Worm (Caenorhabditis elegans) whole organism, late embryonic: ENCODE measurements around the gene Y19D2B.1.
A peak's percentile ranks its signal among the peaks of the same experiment; 100 is the strongest.

Experiments
- C38D4.7 ChIP-seq: fragments of 200-800 bp; sonication (Bioruptor generic); optimal IDR thresholded peaks from 2 replicates; lab custom pipeline; 2018; ENCODE audit warnings: mild to moderate bottlenecking, missing genetic modification characterization, moderate library complexity, missing compliant biosample characterization
- K02D7.2 ChIP-seq: sonication (generic microtip); optimal IDR thresholded peaks from 2 replicates; lab custom pipeline; 2017; ENCODE audit warnings: mild to moderate bottlenecking, missing genetic modification characterization, missing compliant biosample characterization
- K09A11.1 ChIP-seq: sonication (generic microtip); optimal IDR thresholded peaks from 2 replicates; lab custom pipeline; 2017; ENCODE audit warnings: antibody characterized with exemption, mild to moderate bottlenecking, missing genetic modification characterization, missing compliant biosample characterization; ENCODE audit not compliant: insufficient read depth
- ama-1 ChIP-seq: fragments of 150-350 bp; optimal IDR thresholded peaks from 2 replicates; lab custom pipeline; 2014
- ceh-14 ChIP-seq: sonication (generic microtip); optimal IDR thresholded peaks from 2 replicates; lab custom pipeline; 2016; ENCODE audit warnings: missing genotype, missing genetic modification characterization, missing compliant biosample characterization
- ceh-18 ChIP-seq: sonication (generic microtip); optimal IDR thresholded peaks from 2 replicates; lab custom pipeline; 2016; ENCODE audit warnings: missing genetic modification characterization, missing compliant biosample characterization
- ceh-22 ChIP-seq: sonication (generic microtip); optimal IDR thresholded peaks from 2 replicates; lab custom pipeline; 2017; ENCODE audit warnings: missing biosample characterization, missing genetic modification characterization
- ceh-31 ChIP-seq: sonication (generic microtip); optimal IDR thresholded peaks from 2 replicates; lab custom pipeline; 2016; ENCODE audit warnings: missing genetic modification characterization, missing compliant biosample characterization
- dve-1 ChIP-seq: sonication (generic microtip); optimal IDR thresholded peaks from 2 replicates; lab custom pipeline; 2017; ENCODE audit warnings: antibody characterized with exemption, mild to moderate bottlenecking, missing genetic modification characterization, missing compliant biosample characterization
- elt-4 ChIP-seq: sonication (generic microtip); optimal IDR thresholded peaks from 2 replicates; lab custom pipeline; 2016; ENCODE audit warnings: missing genetic modification characterization, missing compliant biosample characterization
- fax-1 ChIP-seq: sonication (generic microtip); optimal IDR thresholded peaks from 2 replicates; lab custom pipeline; 2016; ENCODE audit warnings: missing genotype, missing genetic modification characterization, missing compliant biosample characterization
- fkh-6 ChIP-seq: sonication (generic microtip); optimal IDR thresholded peaks from 2 replicates; lab custom pipeline; 2016; ENCODE audit warnings: missing genetic modification characterization, missing compliant biosample characterization
- hlh-30 ChIP-seq: sonication (generic microtip); optimal IDR thresholded peaks from 2 replicates; lab custom pipeline; 2017; ENCODE audit warnings: antibody characterized with exemption, missing genetic modification characterization, missing compliant biosample characterization; ENCODE audit not compliant: insufficient read depth
- lin-11 ChIP-seq: fragments of 200-800 bp; sonication (Bioruptor generic); optimal IDR thresholded peaks from 2 replicates; lab custom pipeline; 2018; ENCODE audit warnings: mild to moderate bottlenecking, missing genetic modification characterization, missing compliant biosample characterization
- nfya-1 ChIP-seq: sonication (generic microtip); optimal IDR thresholded peaks from 2 replicates; lab custom pipeline; 2017; ENCODE audit warnings: missing genetic modification characterization, mild to moderate bottlenecking, missing compliant biosample characterization, antibody characterized with exemption, moderate library complexity
- nhr-11 ChIP-seq: fragments of 150-350 bp; optimal IDR thresholded peaks from 2 replicates; lab custom pipeline; 2014; ENCODE audit warnings: missing biosample characterization, missing genetic modification characterization
- nhr-232 ChIP-seq: sonication (generic microtip); optimal IDR thresholded peaks from 2 replicates; lab custom pipeline; 2016; ENCODE audit warnings: missing genetic modification characterization, missing compliant biosample characterization
- npax-4 ChIP-seq: sonication (generic microtip); optimal IDR thresholded peaks from 2 replicates; lab custom pipeline; 2016; ENCODE audit warnings: missing genetic modification characterization, missing compliant biosample characterization
- pag-3 ChIP-seq: sonication (generic microtip); optimal IDR thresholded peaks from 2 replicates; lab custom pipeline; 2016; ENCODE audit warnings: missing compliant biosample characterization, missing genetic modification characterization, borderline replicate concordance
- pat-9 ChIP-seq: fragments of 200-800 bp; sonication (Bioruptor generic); optimal IDR thresholded peaks from 2 replicates; lab custom pipeline; 2018; ENCODE audit warnings: mild to moderate bottlenecking, missing genetic modification characterization, moderate library complexity, missing compliant biosample characterization
- pax-1 ChIP-seq: fragments of 150-350 bp; optimal IDR thresholded peaks from 2 replicates; lab custom pipeline; 2014; ENCODE audit warnings: missing biosample characterization, missing genetic modification characterization
- pha-2 ChIP-seq: sonication (generic microtip); optimal IDR thresholded peaks from 2 replicates; lab custom pipeline; 2017; ENCODE audit warnings: mild to moderate bottlenecking, missing genetic modification characterization, missing compliant biosample characterization
- pha-4 ChIP-seq: fragments of 150-350 bp; optimal IDR thresholded peaks from 2 replicates; lab custom pipeline; 2018; ENCODE audit warnings: missing biosample characterization, missing genetic modification reagents, missing genetic modification characterization
- pros-1 ChIP-seq: fragments of 150-350 bp; optimal IDR thresholded peaks from 2 replicates; lab custom pipeline; 2014; ENCODE audit warnings: missing biosample characterization, missing genetic modification reagents, missing genetic modification characterization
- ref-2 ChIP-seq: sonication (generic microtip); optimal IDR thresholded peaks from 2 replicates; lab custom pipeline; 2016; ENCODE audit warnings: missing genetic modification characterization, missing compliant biosample characterization
- rnt-1 ChIP-seq: sonication (generic microtip); optimal IDR thresholded peaks from 2 replicates; lab custom pipeline; 2016; ENCODE audit warnings: missing genetic modification characterization, missing compliant biosample characterization
- unc-55 ChIP-seq: sonication (generic microtip); optimal IDR thresholded peaks from 2 replicates; lab custom pipeline; 2017; ENCODE audit warnings: missing biosample characterization, missing genetic modification reagents, missing genetic modification characterization

Y19D2B.1 gene

ce11 chrII:10955114-10955513 lies 32.3 kb upstream of the Y19D2B.1 start:
- TF ChIP-seq ceh-14 (tag; lab: Kevin White, UChicago) (no peak), nhr-11 (tag; lab: Kevin White, UChicago) (no peak), lin-11 (tag; lab: Kevin White, UChicago) (no peak)

- no peak for TF ChIP-seq lin-11 (tag; lab: Kevin White, UChicago)
- TF ChIP-seq ceh-22 (tag; lab: Kevin White, UChicago), result no peak
Measured at ce11 chrII:10953065-10953464, 30.3 kb upstream of the Y19D2B.1 start, which contains the start of gene nos-1. nos-1 (minus strand) TSS chrII:10953165.

- TF ChIP-seq unc-55 (GFP tag; lab: Kevin White, UChicago) (peak; percentile 50), dve-1 (tag; lab: Kevin White, UChicago) (peak; percentile 28), elt-4 (tag; lab: Kevin White, UChicago) (no peak), nfya-1 (peak; percentile 12), nhr-232 (tag; lab: Kevin White, UChicago) (no peak), ceh-18 (tag; lab: Kevin White, UChicago) (peak; percentile 29), hlh-30 (tag; lab: Kevin White, UChicago) (no peak), ceh-31 (tag; lab: Kevin White, UChicago) (peak; percentile 4)
Measured at ce11 chrII:10950107-10950679, 27.4 kb upstream of the Y19D2B.1 start, which contains the start of gene gst-5. gst-5 (plus strand) TSS chrII:10950352.

- TF ChIP-seq K09A11.1 (tag; lab: Kevin White, UChicago) (no peak), fax-1 (tag; lab: Kevin White, UChicago) (no peak), rnt-1 (tag; lab: Kevin White, UChicago) (no peak), pha-4 (tag; lab: Kevin White, UChicago) (no peak), pag-3 (tag; lab: Kevin White, UChicago) (no peak), pros-1 (tag; lab: Kevin White, UChicago) (no peak), pax-1 (tag; lab: Kevin White, UChicago) (no peak), elt-4 (tag; lab: Kevin White, UChicago) (no peak), ama-1 (lab: Kevin White, UChicago) (no peak), ref-2 (no peak), fkh-6 (tag; lab: Kevin White, UChicago) (no peak), K02D7.2 (tag; lab: Kevin White, UChicago) (no peak), unc-55 (GFP tag; lab: Kevin White, UChicago) (no peak), npax-4 (tag; lab: Kevin White, UChicago) (no peak), C38D4.7 (GFP tag; lab: Kevin White, UChicago) (no peak), pat-9 (tag; lab: Kevin White, UChicago) (no peak)
Measured at ce11 chrII:10949383-10949782, 26.6 kb upstream of the Y19D2B.1 start.

- no peak for TF ChIP-seq unc-55 (GFP tag; lab: Kevin White, UChicago)
- TF ChIP-seq pax-1 (tag; lab: Kevin White, UChicago), result peak; percentile 19
Measured at ce11 chrII:10948236-10949025, 25.7 kb upstream of the Y19D2B.1 start.

- no peak for TF ChIP-seq pha-2
Measured at ce11 chrII:10947317-10947716, 24.5 kb upstream of the Y19D2B.1 start, which contains the start of the genes tceb-3 and gskl-1. tceb-3 (minus strand) TSS chrII:10947417. gskl-1 (plus strand) TSS chrII:10947559.
